Worm (Caenorhabditis elegans) whole organism, early embryonic: ENCODE data around the gene F45H10.5.

Experiments
- F13C5.2 ChIP-seq: sonication (generic microtip); optimal IDR thresholded peaks from 2 replicates; lab custom pipeline; 2017; ENCODE audit warnings: mild to moderate bottlenecking, missing genetic modification characterization, inconsistent platforms, missing compliant biosample characterization
- ama-1 ChIP-seq: fragments of 150-350 bp; optimal IDR thresholded peaks from 2 replicates; lab custom pipeline; 2014
- ceh-36 ChIP-seq: sonication (generic microtip); optimal IDR thresholded peaks from 2 replicates; lab custom pipeline; 2016; ENCODE audit warnings: missing genetic modification characterization, inconsistent platforms, missing compliant biosample characterization
- flt-1 ChIP-seq: fragments of 200-800 bp; sonication (Bioruptor generic); IDR thresholded peaks from 2 replicates; pipeline ENCODE4 v1.3.6; 2022; ENCODE audit warnings: missing genetic modification characterization, missing compliant biosample characterization
- hmbx-1 ChIP-seq: sonication (generic microtip); optimal IDR thresholded peaks from 2 replicates; lab custom pipeline; 2016; ENCODE audit warnings: mild to moderate bottlenecking, missing genetic modification characterization, missing compliant biosample characterization
- hmg-4 ChIP-seq: fragments of 200-800 bp; sonication (Bioruptor generic); optimal IDR thresholded peaks from 2 replicates; lab custom pipeline; 2018; ENCODE audit warnings: mild to moderate bottlenecking, missing genetic modification characterization, missing compliant biosample characterization
- hnd-1 ChIP-seq: sonication (generic microtip); optimal IDR thresholded peaks from 2 replicates; lab custom pipeline; 2016; ENCODE audit warnings: missing genetic modification characterization, missing compliant biosample characterization
- pes-1 ChIP-seq: fragments of 200-800 bp; sonication (Bioruptor generic); IDR thresholded peaks from 2 replicates; pipeline ENCODE4 v1.3.6; 2022; ENCODE audit warnings: missing genetic modification reagents, missing genetic modification characterization, missing compliant biosample characterization
- scrt-1 ChIP-seq: fragments of 200-800 bp; sonication (Bioruptor generic); IDR thresholded peaks from 2 replicates; pipeline ENCODE4 v1.3.6; 2022; ENCODE audit warnings: missing genetic modification characterization, missing compliant biosample characterization
- tbx-37 ChIP-seq: fragments of 200-800 bp; sonication (Bioruptor generic); conservative IDR thresholded peaks from 2 replicates; pipeline ENCODE4 v1.3.6; 2022; ENCODE audit warnings: missing genetic modification reagents, missing genetic modification characterization, missing compliant biosample characterization

DNA sequence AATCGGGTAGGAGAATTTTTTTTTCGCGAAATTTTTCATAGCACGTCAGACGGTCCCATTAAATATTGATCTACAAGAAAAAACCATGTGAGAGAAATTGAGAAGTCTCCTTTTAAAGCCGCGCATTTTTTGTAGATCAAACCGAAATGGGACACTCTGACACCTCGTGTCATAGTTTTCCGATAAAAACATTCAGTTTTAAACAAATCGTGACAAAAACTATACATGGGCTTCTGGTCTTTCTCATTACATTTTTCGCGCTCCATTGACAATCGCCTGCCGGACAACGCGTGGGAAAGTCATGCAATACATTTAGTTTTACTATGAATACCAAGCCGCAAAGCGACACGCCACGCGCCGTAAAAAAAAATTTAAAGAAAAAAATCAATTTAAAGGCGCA lies 3.7 kb downstream of the F45H10.5 start:
- TF ChIP-seq tbx-37 (GFP tag; lab: Robert Waterston, UW) = no peak
- no peak for TF ChIP-seq ama-1 (lab: Kevin White, UChicago)
- no peak for TF ChIP-seq hmbx-1 (tag; lab: Kevin White, UChicago)
- no peak for TF ChIP-seq flt-1
- no peak for TF ChIP-seq scrt-1 (GFP tag; lab: Robert Waterston, UW)
- no peak for TF ChIP-seq ceh-36
- TF ChIP-seq hnd-1 (tag; lab: Kevin White, UChicago) = no peak
- no peak for TF ChIP-seq hmg-4 (GFP tag; lab: Kevin White, UChicago)
- no peak for TF ChIP-seq F13C5.2 (tag; lab: Kevin White, UChicago)
- TF ChIP-seq pes-1 (GFP tag; lab: Robert Waterston, UW) = no peak
